Fruit fly (Drosophila melanogaster): ENCODE data around the gene PolE1.

The PolE1 gene

dm6 chr3R:23358565-23359138 lies 10.7 kb downstream of the PolE1 start, which contains the start of gene RpS3 (continued):
- no peak for TF ChIP-seq GATAe (GFP tag; conservative IDR thresholded peaks at IDR 0.05)
- no peak for TF ChIP-seq tll (GFP tag; optimal IDR thresholded peaks at IDR 0.05)
- TF ChIP-seq Hr3 (GFP tag; optimal IDR thresholded peaks at IDR 0.05) = no peak
- no peak for TF ChIP-seq p53 (GFP tag; optimal IDR thresholded peaks at IDR 0.05)
- no peak for TF ChIP-seq klu (GFP tag; IDR thresholded peaks at IDR 0.05)
- TF ChIP-seq CG10431 (GFP tag; optimal IDR thresholded peaks at IDR 0.05) = peak; percentile 34
- no peak for TF ChIP-seq hbn (GFP tag; IDR thresholded peaks at IDR 0.05; ENCODE audit: partially characterized antibody)
- TF ChIP-seq CG17912 (GFP tag; optimal IDR thresholded peaks at IDR 0.05) = no peak
- no peak for TF ChIP-seq CG18599 (GFP tag; optimal IDR thresholded peaks at IDR 0.05)
- no peak for TF ChIP-seq CG14050 (GFP tag; IDR thresholded peaks at IDR 0.05)
- no peak for TF ChIP-seq tgo (GFP tag; IDR thresholded peaks at IDR 0.05)
- TF ChIP-seq nerfin-1 (tag; optimal IDR thresholded peaks at IDR 0.05) = peak; percentile 69
- TF ChIP-seq B-H2 (GFP tag; optimal IDR thresholded peaks at IDR 0.05) = peak; percentile 42
- TF ChIP-seq Oli (tag; optimal IDR thresholded peaks at IDR 0.05) = no peak
- TF ChIP-seq Aef1 (GFP tag; IDR thresholded peaks at IDR 0.05) = no peak
- no peak for TF ChIP-seq CG7372 (GFP tag; IDR thresholded peaks at IDR 0.05)
- no peak for TF ChIP-seq run (tag; optimal IDR thresholded peaks at IDR 0.05)
- TF ChIP-seq HLH4C (GFP tag; IDR thresholded peaks at IDR 0.05; ENCODE audit: partially characterized antibody) = no peak
- TF ChIP-seq inv (GFP tag; IDR thresholded peaks at IDR 0.05; ENCODE audit: partially characterized antibody) = no peak
- TF ChIP-seq CG33557 (GFP tag; optimal IDR thresholded peaks at IDR 0.05) = no peak
- no peak for TF ChIP-seq ERR (GFP tag; optimal IDR thresholded peaks at IDR 0.05)
- TF ChIP-seq scrt (GFP tag; optimal IDR thresholded peaks at IDR 0.05) = peak; percentile 27
- TF ChIP-seq dimm (GFP tag; IDR thresholded peaks at IDR 0.05) = no peak
- no peak for TF ChIP-seq ttk (GFP tag; IDR thresholded peaks at IDR 0.05)
- no peak for TF ChIP-seq CG12104 (GFP tag; optimal IDR thresholded peaks at IDR 0.05)
- peak; percentile 39 for TF ChIP-seq odd (GFP tag; optimal IDR thresholded peaks at IDR 0.05)
- peak; percentile 12 for TF ChIP-seq CG1603 (tag; optimal IDR thresholded peaks at IDR 0.05)
- no peak for TF ChIP-seq pb (GFP tag; optimal IDR thresholded peaks at IDR 0.05)
- TF ChIP-seq crc (GFP tag; optimal IDR thresholded peaks at IDR 0.05) = no peak
- TF ChIP-seq YL-1 (GFP tag; optimal IDR thresholded peaks at IDR 0.05) = peak; percentile 99
- TF ChIP-seq peb (GFP tag; IDR thresholded peaks at IDR 0.05) = no peak
- no peak for TF ChIP-seq sisA (GFP tag; IDR thresholded peaks at IDR 0.05)
- TF ChIP-seq CG12071 (GFP tag; optimal IDR thresholded peaks at IDR 0.05) = no peak
- TF ChIP-seq Hmx (GFP tag; optimal IDR thresholded peaks at IDR 0.05) = no peak
- TF ChIP-seq dmrt99B (tag; optimal IDR thresholded peaks at IDR 0.05) = peak; percentile 23
- TF ChIP-seq usp (GFP tag; optimal IDR thresholded peaks at IDR 0.05) = no peak
- TF ChIP-seq Meics (GFP tag; optimal IDR thresholded peaks at IDR 0.05) = no peak
- TF ChIP-seq NFAT (GFP tag; IDR thresholded peaks at IDR 0.05) = no peak
- peak; percentile 56 for TF ChIP-seq CG12391 (tag; optimal IDR thresholded peaks at IDR 0.05)
- TF ChIP-seq Dfd (GFP tag; optimal IDR thresholded peaks at IDR 0.05) = no peak
- TF ChIP-seq fd96Cb (tag; optimal IDR thresholded peaks at IDR 0.05) = no peak
- no peak for TF ChIP-seq jumu (GFP tag; optimal IDR thresholded peaks at IDR 0.05)
- TF ChIP-seq CG32532 (GFP tag; IDR thresholded peaks at IDR 0.05) = no peak
- no peak for TF ChIP-seq E2f1 (GFP tag; IDR thresholded peaks at IDR 0.05)
- peak; percentile 14 for TF ChIP-seq salm (tag; optimal IDR thresholded peaks at IDR 0.05)
- TF ChIP-seq CG3065 (GFP tag; optimal IDR thresholded peaks at IDR 0.05) = no peak
- TF ChIP-seq Ssrp (tag; optimal IDR thresholded peaks at IDR 0.05) = no peak
- TF ChIP-seq exex (tag; optimal IDR thresholded peaks at IDR 0.05) = peak; percentile 9
- TF ChIP-seq btn (GFP tag; optimal IDR thresholded peaks at IDR 0.05) = no peak
- no peak for TF ChIP-seq CG1602 (GFP tag; optimal IDR thresholded peaks at IDR 0.05)
- TF ChIP-seq knrl (GFP tag; IDR thresholded peaks at IDR 0.05; ENCODE audit: partially characterized antibody) = no peak; the same call in 2 of the 3 replicates
